Worm (Caenorhabditis elegans) whole organism, young adult: ENCODE results near the gene C34C12.1.

Experiments
- B0019.2 ChIP-seq: fragments of 200-800 bp; sonication (Bioruptor generic); conservative IDR thresholded peaks from 2 replicates; pipeline ENCODE4 v1.3.6; 2022; ENCODE audit warnings: missing genetic modification reagents, missing genetic modification characterization, missing compliant biosample characterization
- B0261.1 ChIP-seq: sonication (generic microtip); optimal IDR thresholded peaks from 2 replicates; lab custom pipeline; 2016; ENCODE audit warnings: mild to moderate bottlenecking, missing genetic modification characterization, moderate library complexity, missing compliant biosample characterization
- F10E7.11 ChIP-seq: sonication (generic microtip); optimal IDR thresholded peaks from 2 replicates; lab custom pipeline; 2017; ENCODE audit warnings: mild to moderate bottlenecking, missing genetic modification characterization, moderate library complexity, missing compliant biosample characterization
- F22D6.2 ChIP-seq: sonication (generic microtip); optimal IDR thresholded peaks from 2 replicates; lab custom pipeline; 2016; ENCODE audit warnings: mild to moderate bottlenecking, missing genetic modification characterization, missing compliant biosample characterization
- F33H1.4 ChIP-seq: fragments of 200-800 bp; sonication (Bioruptor generic); IDR thresholded peaks from 2 replicates; pipeline ENCODE4 v1.3.6; 2022; ENCODE audit warnings: missing genetic modification reagents, missing genetic modification characterization, missing compliant biosample characterization
- F37B4.10 ChIP-seq: fragments of 200-800 bp; sonication (Bioruptor generic); IDR thresholded peaks from 2 replicates; pipeline ENCODE4 v1.3.6; 2022; ENCODE audit warnings: missing genetic modification characterization, missing compliant biosample characterization
- F52B5.7 ChIP-seq: sonication (generic microtip); optimal IDR thresholded peaks from 2 replicates; lab custom pipeline; 2016; ENCODE audit warnings: mild to moderate bottlenecking, missing genetic modification characterization, missing compliant biosample characterization
- F57C9.4 ChIP-seq: sonication (generic microtip); optimal IDR thresholded peaks from 2 replicates; lab custom pipeline; 2017; ENCODE audit warnings: mild to moderate bottlenecking, missing genetic modification characterization, missing compliant biosample characterization
- K11D2.4 ChIP-seq: fragments of 200-800 bp; sonication (Bioruptor generic); IDR thresholded peaks from 2 replicates; pipeline ENCODE4 v1.3.6; 2022; ENCODE audit warnings: missing genetic modification reagents, missing genetic modification characterization, missing compliant biosample characterization
- K12H6.12 ChIP-seq: fragments of 200-800 bp; sonication (Bioruptor generic); optimal IDR thresholded peaks from 2 replicates; lab custom pipeline; 2018; ENCODE audit warnings: mild to moderate bottlenecking, missing genetic modification characterization, missing compliant biosample characterization
- Y67H2A.10 ChIP-seq: fragments of 200-800 bp; sonication (Bioruptor generic); conservative IDR thresholded peaks from 2 replicates; pipeline ENCODE4 v1.3.6; 2022; ENCODE audit warnings: missing genetic modification reagents, missing genetic modification characterization, missing compliant biosample characterization
- Y95B8A.8 ChIP-seq: fragments of 200-800 bp; sonication (Bioruptor generic); IDR thresholded peaks from 2 replicates; pipeline ENCODE4 v1.3.6; 2022; ENCODE audit warnings: missing genetic modification reagents, missing genetic modification characterization, missing compliant biosample characterization
- akir-1 ChIP-seq: fragments of 200-800 bp; sonication (Bioruptor generic); optimal IDR thresholded peaks from 2 replicates; lab custom pipeline; 2018; ENCODE audit warnings: mild to moderate bottlenecking, missing genetic modification characterization, moderate library complexity, missing compliant biosample characterization
- aptf-2 ChIP-seq: fragments of 200-800 bp; sonication (Bioruptor generic); conservative IDR thresholded peaks from 2 replicates; pipeline ENCODE4 v1.3.6; 2022; ENCODE audit warnings: missing genetic modification reagents, missing genetic modification characterization, missing compliant biosample characterization
- aptf-3 ChIP-seq: fragments of 200-800 bp; sonication (Bioruptor generic); IDR thresholded peaks from 2 replicates; pipeline ENCODE4 v1.3.6; 2022; ENCODE audit warnings: missing genetic modification characterization, missing compliant biosample characterization
- attf-3 ChIP-seq: fragments of 200-800 bp; sonication (Bioruptor generic); conservative IDR thresholded peaks from 2 replicates; pipeline ENCODE4 v1.3.6; 2022; ENCODE audit warnings: missing genetic modification reagents, missing genetic modification characterization, missing compliant biosample characterization
- bed-2 ChIP-seq: fragments of 200-800 bp; sonication (Bioruptor generic); IDR thresholded peaks from 2 replicates; pipeline ENCODE4 v1.3.6; 2022; ENCODE audit warnings: missing genetic modification reagents, missing genetic modification characterization, missing compliant biosample characterization
- ceh-100 ChIP-seq: fragments of 200-800 bp; sonication (Bioruptor generic); IDR thresholded peaks from 2 replicates; pipeline ENCODE4 v1.3.6; 2022; ENCODE audit warnings: missing genetic modification reagents, missing genetic modification characterization, missing compliant biosample characterization
- ceh-79 ChIP-seq: sonication (generic microtip); optimal IDR thresholded peaks from 2 replicates; lab custom pipeline; 2017; ENCODE audit warnings: mild to moderate bottlenecking, missing genetic modification characterization, missing compliant biosample characterization
- ceh-91 ChIP-seq: fragments of 200-800 bp; sonication (Bioruptor generic); IDR thresholded peaks from 2 replicates; pipeline ENCODE4 v1.3.6; 2022; ENCODE audit warnings: missing genetic modification reagents, missing genetic modification characterization, missing compliant biosample characterization
- chd-7 ChIP-seq: sonication (generic microtip); optimal IDR thresholded peaks from 2 replicates; lab custom pipeline; 2016; ENCODE audit warnings: mild to moderate bottlenecking, missing genetic modification characterization, moderate library complexity, missing compliant biosample characterization
- egrh-3 ChIP-seq: fragments of 200-800 bp; sonication (Bioruptor generic); IDR thresholded peaks from 2 replicates; pipeline ENCODE4 v1.3.6; 2022; ENCODE audit warnings: missing genetic modification reagents, missing genetic modification characterization, missing compliant biosample characterization
- hmg-1.2 ChIP-seq: fragments of 200-800 bp; sonication (Bioruptor generic); IDR thresholded peaks from 2 replicates; pipeline ENCODE4 v1.3.6; 2022; ENCODE audit warnings: missing genetic modification reagents, missing genetic modification characterization, missing compliant biosample characterization
- hrde-1 ChIP-seq: sonication (generic microtip); optimal IDR thresholded peaks from 2 replicates; lab custom pipeline; 2016; ENCODE audit warnings: missing genetic modification characterization, mild to moderate bottlenecking, missing compliant biosample characterization, moderate library complexity, missing genotype, missing genetic modification reagents, borderline replicate concordance
- lin-40 ChIP-seq: sonication (generic microtip); optimal IDR thresholded peaks from 2 replicates; lab custom pipeline; 2016; ENCODE audit warnings: missing genetic modification characterization, mild to moderate bottlenecking, missing compliant biosample characterization, missing genotype, missing genetic modification reagents
- lin-54 ChIP-seq: fragments of 200-800 bp; sonication (Bioruptor generic); optimal IDR thresholded peaks from 2 replicates; lab custom pipeline; 2018; ENCODE audit warnings: mild to moderate bottlenecking, missing genetic modification characterization, missing compliant biosample characterization
- lsl-1 ChIP-seq: fragments of 200-800 bp; sonication (Bioruptor generic); optimal IDR thresholded peaks from 2 replicates; lab custom pipeline; 2018; ENCODE audit warnings: mild to moderate bottlenecking, missing genetic modification characterization, moderate library complexity, missing compliant biosample characterization
- madf-6 ChIP-seq: fragments of 200-800 bp; sonication (Bioruptor generic); IDR thresholded peaks from 2 replicates; pipeline ENCODE4 v1.3.6; 2022; ENCODE audit warnings: missing genetic modification reagents, missing genetic modification characterization, missing compliant biosample characterization
- madf-8 ChIP-seq: fragments of 200-800 bp; sonication (Bioruptor generic); conservative IDR thresholded peaks from 2 replicates; pipeline ENCODE4 v1.3.6; 2022; ENCODE audit warnings: missing genetic modification reagents, missing genetic modification characterization, missing compliant biosample characterization
- mcd-1 ChIP-seq: fragments of 200-800 bp; sonication (Bioruptor generic); IDR thresholded peaks from 2 replicates; pipeline ENCODE4 v1.3.6; 2022; ENCODE audit warnings: missing genetic modification reagents, missing genetic modification characterization, missing compliant biosample characterization
- mxl-1 ChIP-seq: sonication (generic microtip); optimal IDR thresholded peaks from 2 replicates; lab custom pipeline; 2016; ENCODE audit warnings: missing genetic modification characterization, missing compliant biosample characterization
- nfya-2 ChIP-seq: fragments of 200-800 bp; sonication (Bioruptor generic); IDR thresholded peaks from 2 replicates; pipeline ENCODE4 v1.3.6; 2022; ENCODE audit warnings: missing genetic modification reagents, missing genetic modification characterization, missing compliant biosample characterization
- nhr-27 ChIP-seq: fragments of 200-800 bp; sonication (Bioruptor generic); optimal IDR thresholded peaks from 2 replicates; lab custom pipeline; 2018; ENCODE audit warnings: mild to moderate bottlenecking, missing genetic modification characterization, moderate library complexity, missing compliant biosample characterization
- pbrm-1 ChIP-seq: fragments of 200-800 bp; sonication (Bioruptor generic); IDR thresholded peaks from 2 replicates; pipeline ENCODE4 v1.3.6; 2022; ENCODE audit warnings: missing genetic modification reagents, missing genetic modification characterization, missing compliant biosample characterization
- rcor-1 ChIP-seq: fragments of 200-800 bp; sonication (Bioruptor generic); IDR thresholded peaks from 2 replicates; pipeline ENCODE4 v1.3.6; 2022; ENCODE audit warnings: missing genetic modification reagents, missing genetic modification characterization, missing compliant biosample characterization
- snpc-1.1 ChIP-seq: sonication (generic microtip); optimal IDR thresholded peaks from 2 replicates; lab custom pipeline; 2017; ENCODE audit warnings: missing genetic modification characterization, mild to moderate bottlenecking, missing compliant biosample characterization, antibody characterized with exemption, moderate library complexity, missing genotype, missing genetic modification reagents; ENCODE audit not compliant: insufficient read depth
- snpc-1.3 ChIP-seq: sonication (generic microtip); optimal IDR thresholded peaks from 2 replicates; lab custom pipeline; 2017; ENCODE audit warnings: missing genetic modification characterization, mild to moderate bottlenecking, missing compliant biosample characterization, antibody characterized with exemption, moderate library complexity, missing genotype, missing genetic modification reagents; ENCODE audit not compliant: insufficient read depth
- somi-1 ChIP-seq: fragments of 200-800 bp; sonication (Bioruptor generic); optimal IDR thresholded peaks from 2 replicates; lab custom pipeline; 2018; ENCODE audit warnings: mild to moderate bottlenecking, missing genetic modification characterization, missing compliant biosample characterization
- tbp1 ChIP-seq: fragments of 200-800 bp; sonication (Bioruptor generic); optimal IDR thresholded peaks from 2 replicates; lab custom pipeline; 2018; ENCODE audit warnings: mild to moderate bottlenecking, missing genetic modification characterization, missing compliant biosample characterization
- unc-62 ChIP-seq: fragments of 150-350 bp; optimal IDR thresholded peaks from 2 replicates; lab custom pipeline; 2014; ENCODE audit warnings: missing biosample characterization, missing genetic modification reagents, missing genetic modification characterization
- ztf-18 ChIP-seq: sonication (generic microtip); optimal IDR thresholded peaks from 2 replicates; lab custom pipeline; 2016; ENCODE audit warnings: missing genotype, mild to moderate bottlenecking, missing genetic modification characterization, missing compliant biosample characterization
- ztf-25 ChIP-seq: fragments of 200-800 bp; sonication (Bioruptor generic); IDR thresholded peaks from 2 replicates; pipeline ENCODE4 v1.3.6; 2022; ENCODE audit warnings: missing genetic modification reagents, missing genetic modification characterization, missing compliant biosample characterization
- ztf-28 ChIP-seq: fragments of 200-800 bp; sonication (Bioruptor generic); IDR thresholded peaks from 2 replicates; pipeline ENCODE4 v1.3.6; 2022; ENCODE audit warnings: missing genetic modification reagents, missing genetic modification characterization, missing compliant biosample characterization

The C34C12.1 gene

ce11 chrIII:3493138-3493537, 39.0 kb downstream of the C34C12.1 start, which contains the start of gene gly-14:
Gene gly-14, minus strand, starts transcription at chrIII:3493238.
- no peak for TF ChIP-seq hrde-1 (tag; lab: Kevin White, UChicago)
- no peak for TF ChIP-seq ceh-91 (GFP tag; lab: Robert Waterston, UW)
- TF ChIP-seq, all 124 proteins: peak for 0

- TF ChIP-seq B0261.1 (tag; lab: Kevin White, UChicago) (no peak), ceh-79 (tag; lab: Kevin White, UChicago) (no peak), tbp1 (GFP tag; lab: Kevin White, UChicago) (no peak), ztf-18 (tag; lab: Kevin White, UChicago) (no peak), K12H6.12 (tag; lab: Kevin White, UChicago) (no peak), bed-2 (GFP tag; lab: Robert Waterston, UW) (no peak), unc-62 (no peak), lsl-1 (GFP tag; lab: Kevin White, UChicago) (no peak), nhr-27 (tag; lab: Kevin White, UChicago) (no peak), F10E7.11 (tag; lab: Kevin White, UChicago) (no peak), Y67H2A.10 (GFP tag; lab: Robert Waterston, UW) (no peak), somi-1 (GFP tag; lab: Kevin White, UChicago) (no peak)
- TF ChIP-seq, all 124 proteins: peak for 0
Observed at ce11 chrIII:3498957-3499356, 44.8 kb downstream of the C34C12.1 start, which contains the start of gene M01F1.9. Gene M01F1.9, minus strand, starts transcription at chrIII:3499057.

ce11 chrIII:3499850-3500249, 45.7 kb downstream of the C34C12.1 start:
- TF ChIP-seq madf-8 (no peak), snpc-1.1 (no peak), ztf-25 (GFP tag; lab: Robert Waterston, UW) (no peak), akir-1 (no peak), F37B4.10 (GFP tag; lab: Robert Waterston, UW) (no peak), aptf-2 (GFP tag; lab: Robert Waterston, UW) (0 out of 2 replicates have a peak, but pooled peaks have one; percentile 50), F22D6.2 (tag; lab: Kevin White, UChicago) (no peak), egrh-3 (GFP tag; lab: Robert Waterston, UW) (no peak), snpc-1.3 (no peak), lsl-1 (GFP tag; lab: Kevin White, UChicago) (peak; percentile 10), K11D2.4 (peak; percentile 39; the same call in 1 of the 2 replicates), madf-6 (peak; percentile 41), chd-7 (tag; lab: Kevin White, UChicago) (peak; percentile 18), mcd-1 (peak; percentile 65), nfya-2 (GFP tag; lab: Robert Waterston, UW) (no peak), attf-3 (GFP tag; lab: Robert Waterston, UW) (peak; percentile 57; the same call in 1 of the 2 replicates), B0019.2 (GFP tag; lab: Robert Waterston, UW) (no peak), mxl-1 (no peak), Y67H2A.10 (GFP tag; lab: Robert Waterston, UW) (0 out of 2 replicates have a peak, but pooled peaks have one; percentile 36), pbrm-1 (GFP tag; lab: Robert Waterston, UW) (peak; percentile 22; the same call in 1 of the 2 replicates), rcor-1 (GFP tag; lab: Robert Waterston, UW) (no peak), ztf-18 (tag; lab: Kevin White, UChicago) (peak; percentile 18), lin-40 (no peak), lin-54 (GFP tag; lab: Kevin White, UChicago) (peak; percentile 11), F52B5.7 (tag; lab: Kevin White, UChicago) (no peak), F57C9.4 (tag; lab: Kevin White, UChicago) (no peak), aptf-3 (GFP tag; lab: Robert Waterston, UW) (no peak), ceh-100 (peak; percentile 96), somi-1 (GFP tag; lab: Kevin White, UChicago) (no peak), hmg-1.2 (no peak), bed-2 (GFP tag; lab: Robert Waterston, UW) (0 out of 2 replicates have a peak, but pooled peaks have one; percentile 35), Y95B8A.8 (GFP tag; lab: Robert Waterston, UW) (no peak), F33H1.4 (GFP tag; lab: Robert Waterston, UW) (0 out of 2 replicates have a peak, but pooled peaks have one; percentile 28), ztf-28 (GFP tag; lab: Robert Waterston, UW) (peak; percentile 74; the same call in 1 of the 2 replicates)
